Worm (Caenorhabditis elegans) whole organism, mixed stage, embryonic: Measurements from ENCODE around the gene drh-1.

Experiments used
- M03D4.4 ChIP-seq: sonication (generic microtip); optimal IDR thresholded peaks from 2 replicates; lab custom pipeline; 2017; ENCODE audit warnings: mild to moderate bottlenecking, missing genetic modification characterization, missing compliant biosample characterization
- elt-3 ChIP-seq: fragments of 150-350 bp; optimal IDR thresholded peaks from 2 replicates; lab custom pipeline; 2014; ENCODE audit warnings: missing biosample characterization, missing genetic modification characterization
- flh-1 ChIP-seq: fragments of 200-800 bp; sonication (Bioruptor generic); optimal IDR thresholded peaks from 2 replicates; lab custom pipeline; 2018; ENCODE audit warnings: mild to moderate bottlenecking, missing genetic modification characterization, moderate library complexity, missing compliant biosample characterization
- lsy-2 ChIP-seq: fragments of 150-350 bp; optimal IDR thresholded peaks from 2 replicates; lab custom pipeline; 2014; ENCODE audit warnings: missing biosample characterization, missing genetic modification characterization
- nhr-12 ChIP-seq: fragments of 150-350 bp; optimal IDR thresholded peaks from 2 replicates; lab custom pipeline; 2014; ENCODE audit warnings: missing biosample characterization, missing genetic modification characterization
- nhr-237 ChIP-seq: fragments of 150-350 bp; optimal IDR thresholded peaks from 2 replicates; lab custom pipeline; 2014; ENCODE audit warnings: missing biosample characterization, missing genetic modification characterization
- nhr-28 ChIP-seq: fragments of 150-350 bp; optimal IDR thresholded peaks from 2 replicates; lab custom pipeline; 2014; ENCODE audit warnings: missing biosample characterization, missing genetic modification characterization
- snpc-4 ChIP-seq: fragments of 150-350 bp; optimal IDR thresholded peaks from 2 replicates; lab custom pipeline; 2014; ENCODE audit warnings: missing biosample characterization, missing genetic modification characterization
- unc-39 ChIP-seq: fragments of 150-350 bp; optimal IDR thresholded peaks from 2 replicates; lab custom pipeline; 2014; ENCODE audit warnings: missing biosample characterization, missing genetic modification characterization
- unc-62 ChIP-seq: fragments of 150-350 bp; optimal IDR thresholded peaks from 2 replicates; lab custom pipeline; 2014; ENCODE audit warnings: missing biosample characterization, missing genetic modification reagents, missing genetic modification characterization
- zip-8 ChIP-seq: fragments of 150-350 bp; optimal IDR thresholded peaks from 2 replicates; lab custom pipeline; 2014; ENCODE audit warnings: missing biosample characterization, missing genetic modification characterization

DNA sequence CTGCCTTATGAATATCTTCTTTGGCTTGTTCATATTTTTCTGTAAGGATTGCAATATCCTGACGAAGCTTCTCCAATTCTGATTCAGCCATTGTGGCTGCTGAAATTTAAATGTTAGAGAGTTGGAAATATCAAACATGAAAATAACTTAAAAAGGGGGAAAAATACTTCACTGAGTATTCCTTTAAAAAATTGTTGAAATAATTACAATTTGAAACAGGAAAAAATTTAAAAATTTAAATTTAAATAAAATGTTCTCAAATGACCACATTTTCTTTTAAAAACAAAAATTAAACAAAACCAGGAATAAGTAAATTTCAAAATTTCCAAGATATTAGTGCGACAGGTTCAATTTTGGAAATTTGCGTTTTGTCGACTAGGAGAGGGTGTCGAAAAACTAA is 40.9 kb downstream of the drh-1 start, which contains the start of gene bicd-1:
- TF ChIP-seq nhr-12 (tag; lab: Kevin White, UChicago) (no peak), flh-1 (GFP tag; lab: Kevin White, UChicago) (no peak), unc-39 (tag; lab: Kevin White, UChicago) (no peak), lsy-2 (no peak), elt-3 (tag; lab: Kevin White, UChicago) (no peak), nhr-237 (tag; lab: Kevin White, UChicago) (no peak), snpc-4 (tag; lab: Kevin White, UChicago) (no peak), unc-62 (no peak), M03D4.4 (tag; lab: Kevin White, UChicago) (no peak), zip-8 (tag; lab: Kevin White, UChicago) (no peak), nhr-28 (tag; lab: Kevin White, UChicago) (no peak)
